Fruit fly (Drosophila melanogaster) whole organism, embryonic: Measurements from ENCODE around the gene Gel.
A peak's percentile ranks its signal among the peaks of the same experiment; 100 is the strongest.

Experiments used
- Ada2b ChIP-seq: fragments of 200-800 bp; sonication (Bioruptor generic); IDR thresholded peaks from 2 replicates; pipeline ENCODE4 v1.3.6; 2022; ENCODE audit warnings: missing biosample characterization, missing genetic modification characterization
- Asciz ChIP-seq: fragments of 200-800 bp; sonication (Bioruptor generic); optimal IDR thresholded peaks from 2 replicates; lab custom pipeline; 2017; ENCODE audit warnings: missing biosample characterization, mild to moderate bottlenecking, missing genetic modification characterization, missing genetic modification reagents
- Atf-2 ChIP-seq: fragments of 200-800 bp; sonication (Bioruptor generic); optimal IDR thresholded peaks from 2 replicates; lab custom pipeline; 2016; ENCODE audit warnings: missing biosample characterization, missing genetic modification characterization
- CG10462 ChIP-seq: fragments of 200-800 bp; sonication (Bioruptor generic); optimal IDR thresholded peaks from 2 replicates; lab custom pipeline; 2016; ENCODE audit warnings: missing biosample characterization, missing genetic modification characterization
- CG11085 ChIP-seq: fragments of 200-800 bp; sonication (Bioruptor generic); IDR thresholded peaks from 2 replicates; pipeline ENCODE4 v1.3.6; 2022; ENCODE audit warnings: missing biosample characterization, missing genetic modification characterization
- CG11560 ChIP-seq: fragments of 200-800 bp; sonication (Bioruptor generic); IDR thresholded peaks from 3 replicates; pipeline ENCODE4 v1.3.6; 2022; ENCODE audit warnings: missing biosample characterization, missing genetic modification characterization
- CG11696 ChIP-seq: fragments of 200-800 bp; sonication (Bioruptor generic); IDR thresholded peaks from 2 replicates; pipeline ENCODE4 v1.3.6; 2022; ENCODE audit warnings: missing biosample characterization, missing genetic modification characterization
- CG13296 ChIP-seq: fragments of 200-800 bp; sonication (Bioruptor generic); optimal IDR thresholded peaks from 3 replicates; lab custom pipeline; 2018; ENCODE audit warnings: missing biosample characterization, mild to moderate bottlenecking, missing genetic modification characterization
- CG14014 ChIP-seq: fragments of 200-800 bp; sonication (Bioruptor generic); IDR thresholded peaks from 2 replicates; pipeline ENCODE4 v1.3.6; 2022; ENCODE audit warnings: missing biosample characterization, missing genetic modification characterization
- CG15696 ChIP-seq: fragments of 200-800 bp; sonication (Bioruptor generic); optimal IDR thresholded peaks from 2 replicates; lab custom pipeline; 2019; ENCODE audit warnings: missing biosample characterization, mild to moderate bottlenecking, missing genetic modification characterization, moderate library complexity
- CG18764 ChIP-seq: fragments of 200-800 bp; sonication (Bioruptor generic); optimal IDR thresholded peaks from 3 replicates; lab custom pipeline; 2016; ENCODE audit warnings: missing biosample characterization, missing genetic modification characterization
- CG2116 ChIP-seq: fragments of 200-800 bp; sonication (Bioruptor generic); optimal IDR thresholded peaks from 3 replicates; lab custom pipeline; 2018; ENCODE audit warnings: missing biosample characterization, mild to moderate bottlenecking, missing genetic modification characterization
- CG4424 ChIP-seq: fragments of 200-800 bp; sonication (Bioruptor generic); optimal IDR thresholded peaks from 3 replicates; lab custom pipeline; 2016; ENCODE audit warnings: missing biosample characterization, missing genetic modification characterization
- CG4707 ChIP-seq: fragments of 200-800 bp; sonication (Bioruptor generic); optimal IDR thresholded peaks from 2 replicates; lab custom pipeline; 2018; ENCODE audit warnings: missing biosample characterization, mild to moderate bottlenecking, missing genetic modification characterization, moderate library complexity
- CG6791 ChIP-seq: fragments of 200-800 bp; sonication (Bioruptor generic); IDR thresholded peaks from 3 replicates; pipeline ENCODE4 v1.3.6; 2022; ENCODE audit warnings: missing biosample characterization, missing genetic modification characterization; ENCODE audit not compliant: partially characterized antibody
- CG7745 ChIP-seq: fragments of 200-800 bp; sonication (Bioruptor generic); optimal IDR thresholded peaks from 2 replicates; lab custom pipeline; 2018; ENCODE audit warnings: missing biosample characterization, mild to moderate bottlenecking, missing genetic modification characterization, moderate library complexity
- CG8765 ChIP-seq: fragments of 200-800 bp; sonication (Bioruptor generic); IDR thresholded peaks from 2 replicates; pipeline ENCODE4 v1.3.6; 2022; ENCODE audit warnings: missing biosample characterization, missing genetic modification characterization
- CG9609 ChIP-seq: fragments of 200-800 bp; sonication (Bioruptor generic); optimal IDR thresholded peaks from 3 replicates; lab custom pipeline; 2016; ENCODE audit warnings: missing biosample characterization, missing genetic modification characterization
- CG9797 ChIP-seq: fragments of 200-800 bp; sonication (Bioruptor generic); optimal IDR thresholded peaks from 3 replicates; lab custom pipeline; 2018; ENCODE audit warnings: missing biosample characterization, mild to moderate bottlenecking, missing genetic modification characterization
- CHES-1-like ChIP-seq: fragments of 200-800 bp; sonication (Bioruptor generic); optimal IDR thresholded peaks from 2 replicates; lab custom pipeline; 2016; ENCODE audit warnings: missing biosample characterization, missing genetic modification characterization
- D ChIP-seq, 2 experiments: fragments of 200-800 bp in 1 of 2; fragments of >200 bp in 1 of 2; sonication (Bioruptor generic) in 1 of 2; optimal IDR thresholded peaks; 2 replicates in 1 of 2; 3 replicates in 1 of 2; lab custom pipeline; 2017; ENCODE audit warnings: mild to moderate bottlenecking in 1 of 2, missing biosample characterization in 1 of 2, missing genetic modification characterization in 1 of 2, missing genetic modification reagents in 1 of 2
- Dip2 ChIP-seq: fragments of 200-800 bp; sonication (Bioruptor generic); IDR thresholded peaks from 2 replicates; pipeline ENCODE4 v1.3.6; 2022; ENCODE audit warnings: missing biosample characterization, missing genetic modification characterization
- Dll ChIP-seq: fragments of 200-800 bp; sonication (Bioruptor generic); IDR thresholded peaks from 4 replicates; pipeline ENCODE4 v1.3.6; 2022; ENCODE audit warnings: missing biosample characterization, missing genetic modification characterization; ENCODE audit not compliant: partially characterized antibody
- Dref ChIP-seq: fragments of 200-800 bp; sonication (Bioruptor generic); IDR thresholded peaks from 2 replicates; pipeline ENCODE4 v1.3.6; 2022; ENCODE audit warnings: missing biosample characterization, missing genetic modification characterization
- Elba2 ChIP-seq: fragments of 200-800 bp; sonication (Bioruptor generic); optimal IDR thresholded peaks from 3 replicates; lab custom pipeline; 2016; ENCODE audit warnings: missing biosample characterization, missing genetic modification characterization
- Neu2 ChIP-seq: fragments of 200-800 bp; sonication (Bioruptor generic); optimal IDR thresholded peaks from 3 replicates; lab custom pipeline; 2016; ENCODE audit warnings: missing biosample characterization, missing genetic modification characterization, borderline replicate concordance
- Rx ChIP-seq: fragments of 200-800 bp; sonication (Bioruptor generic); IDR thresholded peaks from 2 replicates; pipeline ENCODE4 v1.3.6; 2022; ENCODE audit warnings: missing biosample characterization, missing genetic modification characterization
- Scr ChIP-seq: fragments of 200-800 bp; sonication (Bioruptor generic); IDR thresholded peaks from 2 replicates; pipeline ENCODE4 v1.3.6; 2022; ENCODE audit warnings: missing biosample characterization, missing genetic modification characterization; ENCODE audit not compliant: partially characterized antibody
- Ssrp ChIP-seq: fragments of 200-800 bp; sonication (Bioruptor generic); optimal IDR thresholded peaks from 2 replicates; lab custom pipeline; 2018; ENCODE audit warnings: missing biosample characterization, mild to moderate bottlenecking, missing genetic modification characterization, moderate library complexity
- ac ChIP-seq: fragments of 200-800 bp; sonication (Bioruptor generic); optimal IDR thresholded peaks from 3 replicates; lab custom pipeline; 2017; ENCODE audit warnings: missing biosample characterization, mild to moderate bottlenecking, missing genetic modification characterization
- bcd ChIP-seq: fragments of 200-800 bp; sonication (Bioruptor generic); optimal IDR thresholded peaks from 2 replicates; lab custom pipeline; 2017; ENCODE audit warnings: missing biosample characterization, mild to moderate bottlenecking, missing genetic modification characterization
- ci ChIP-seq: fragments of 200-800 bp; sonication (Bioruptor generic); IDR thresholded peaks from 3 replicates; pipeline ENCODE4 v1.3.6; 2022; ENCODE audit warnings: missing biosample characterization, missing genetic modification characterization
- crc ChIP-seq: fragments of 200-800 bp; sonication (Bioruptor generic); optimal IDR thresholded peaks from 2 replicates; lab custom pipeline; 2016; ENCODE audit warnings: missing biosample characterization, missing genetic modification characterization
- dan ChIP-seq: fragments of 200-800 bp; sonication (Bioruptor generic); IDR thresholded peaks from 2 replicates; pipeline ENCODE4 v1.3.6; 2022; ENCODE audit warnings: missing biosample characterization, missing genetic modification characterization
- dpn ChIP-seq, 2 experiments: fragments of 200-800 bp; sonication (Bioruptor generic); optimal IDR thresholded peaks; 3 replicates each; lab custom pipeline; 2016; ENCODE audit warnings: missing biosample characterization in 2 of 2, missing genetic modification characterization in 2 of 2
- ewg ChIP-seq: fragments of 200-800 bp; sonication (Bioruptor generic); optimal IDR thresholded peaks from 3 replicates; lab custom pipeline; 2017; ENCODE audit warnings: mild to moderate bottlenecking, missing biosample characterization, missing genetic modification reagents, missing genetic modification characterization
- grau ChIP-seq: fragments of 200-800 bp; optimal IDR thresholded peaks from 3 replicates; lab custom pipeline; 2019; ENCODE audit warnings: missing biosample characterization, mild to moderate bottlenecking, missing genetic modification characterization, moderate library complexity
- h ChIP-seq: fragments of >200 bp; optimal IDR thresholded peaks from 2 replicates; lab custom pipeline; 2017
- her ChIP-seq: fragments of 200-800 bp; sonication (Bioruptor generic); optimal IDR thresholded peaks from 2 replicates; lab custom pipeline; 2016; ENCODE audit warnings: missing biosample characterization, missing genetic modification characterization
- kni ChIP-seq: fragments of 200-800 bp; sonication (Bioruptor generic); optimal IDR thresholded peaks from 3 replicates; lab custom pipeline; 2017; ENCODE audit warnings: mild to moderate bottlenecking, missing biosample characterization, missing genetic modification reagents, missing genetic modification characterization
- maf-S ChIP-seq: fragments of 200-800 bp; sonication (Bioruptor generic); optimal IDR thresholded peaks from 2 replicates; lab custom pipeline; 2016; ENCODE audit warnings: missing biosample characterization, missing genetic modification characterization
- mam ChIP-seq: fragments of 200-800 bp; sonication (Bioruptor generic); optimal IDR thresholded peaks from 3 replicates; lab custom pipeline; 2016; ENCODE audit warnings: missing biosample characterization, missing genetic modification characterization
- mld ChIP-seq: fragments of 200-800 bp; sonication (Bioruptor generic); IDR thresholded peaks from 3 replicates; pipeline ENCODE4 v1.3.6; 2022; ENCODE audit warnings: missing biosample characterization, missing genetic modification characterization; ENCODE audit not compliant: partially characterized antibody
- nau ChIP-seq: fragments of 200-800 bp; sonication (Bioruptor generic); optimal IDR thresholded peaks from 3 replicates; lab custom pipeline; 2017; ENCODE audit warnings: missing biosample characterization, mild to moderate bottlenecking, missing genetic modification characterization, missing genetic modification reagents
- pita ChIP-seq: fragments of 200-800 bp; sonication (Bioruptor generic); optimal IDR thresholded peaks from 2 replicates; lab custom pipeline; 2017; ENCODE audit warnings: missing biosample characterization, mild to moderate bottlenecking, missing genetic modification characterization
- ro ChIP-seq: fragments of 200-800 bp; sonication (Bioruptor generic); IDR thresholded peaks from 2 replicates; pipeline ENCODE4 v1.3.6; 2022; ENCODE audit warnings: missing biosample characterization, missing genetic modification characterization
- run ChIP-seq: fragments of 200-800 bp; sonication (Bioruptor generic); optimal IDR thresholded peaks from 3 replicates; lab custom pipeline; 2018; ENCODE audit warnings: missing biosample characterization, mild to moderate bottlenecking, missing genetic modification characterization
- sna ChIP-seq: fragments of 200-800 bp; sonication (Bioruptor generic); IDR thresholded peaks from 2 replicates; pipeline ENCODE4 v1.3.6; 2022; ENCODE audit warnings: missing biosample characterization, missing genetic modification characterization; ENCODE audit not compliant: partially characterized antibody
- tup ChIP-seq: fragments of 200-800 bp; sonication (Bioruptor generic); optimal IDR thresholded peaks from 2 replicates; lab custom pipeline; 2016; ENCODE audit warnings: missing biosample characterization, mild to moderate bottlenecking, missing genetic modification characterization, moderate library complexity
- twi ChIP-seq: fragments of 200-800 bp; optimal IDR thresholded peaks from 2 replicates; lab custom pipeline; 2019; ENCODE audit warnings: missing biosample characterization, mild to moderate bottlenecking, missing genetic modification characterization, moderate library complexity
- vfl ChIP-seq: fragments of 200-800 bp; sonication (Bioruptor generic); optimal IDR thresholded peaks from 2 replicates; lab custom pipeline; 2016; ENCODE audit warnings: missing biosample characterization, missing genetic modification characterization

Gene Gel

dm6 chr3R:4197055-4197454 is 38.0 kb upstream of the Gel start, which contains the start of gene beta-Man (continued):
- no peak for TF ChIP-seq CG15696
- TF ChIP-seq kni (GFP tag; lab: Kevin White, UChicago) = no peak
- TF ChIP-seq crc (GFP tag; lab: Kevin White, UChicago) = no peak
- TF ChIP-seq Elba2 = no peak
- peak; percentile 34 for TF ChIP-seq Scr (GFP tag; lab: Robert Waterston, UW)
- no peak for TF ChIP-seq run (tag; lab: Kevin White, UChicago)
- no peak for TF ChIP-seq ci
- TF ChIP-seq ac = no peak
- no peak for TF ChIP-seq dan (GFP tag; lab: Robert Waterston, UW)
- peak; percentile 98 for TF ChIP-seq her
- TF ChIP-seq Dip2 = no peak
- TF ChIP-seq Neu2 = no peak
- peak; percentile 57 for TF ChIP-seq Dref (GFP tag; lab: Robert Waterston, UW)
- no peak for TF ChIP-seq CG11560 (tag; lab: Robert Waterston, UW)
- TF ChIP-seq D (optimal IDR thresholded peaks at IDR 0.05; lab: Kevin White, UChicago) = no peak
- no peak for TF ChIP-seq D (GFP tag; optimal IDR thresholded peaks at IDR 0.05; lab: Kevin White, UChicago)
- TF ChIP-seq CG14014 = no peak
- TF ChIP-seq CG10462 (GFP tag; lab: Kevin White, UChicago) = no peak
- no peak for TF ChIP-seq twi (tag; lab: Kevin White, UChicago)
- TF ChIP-seq mld = peak; percentile 52; the same call in 1 of the 3 replicates
- no peak for TF ChIP-seq CG9609 (GFP tag; lab: Kevin White, UChicago)
- no peak for TF ChIP-seq ewg (GFP tag; lab: Kevin White, UChicago)
- TF ChIP-seq CG6791 (GFP tag; lab: Robert Waterston, UW) = peak; percentile 61; the same call in 2 of the 3 replicates
- no peak for TF ChIP-seq CG4707 (GFP tag; lab: Kevin White, UChicago)
- TF ChIP-seq grau (tag; lab: Kevin White, UChicago) = no peak
- TF ChIP-seq Dll = peak; percentile 49; the same call in 1 of the 4 replicates
- TF ChIP-seq vfl (GFP tag; lab: Kevin White, UChicago) = no peak
- no peak for TF ChIP-seq CG8765 (GFP tag; lab: Robert Waterston, UW)
- TF ChIP-seq CG7745 (tag; lab: Kevin White, UChicago) = no peak
- TF ChIP-seq Atf-2 (GFP tag; lab: Kevin White, UChicago) = no peak
- no peak for TF ChIP-seq Ada2b (GFP tag; lab: Robert Waterston, UW)
- TF ChIP-seq Ssrp (tag; lab: Kevin White, UChicago) = no peak
- TF ChIP-seq dpn (GFP tag; optimal IDR thresholded peaks at IDR 0.05; lab: Kevin White, UChicago) = no peak
- TF ChIP-seq CHES-1-like (GFP tag; lab: Kevin White, UChicago) = no peak
- no peak for TF ChIP-seq pita (GFP tag; lab: Kevin White, UChicago)
- no peak for TF ChIP-seq ro (GFP tag; lab: Robert Waterston, UW)
- TF ChIP-seq CG4424 (GFP tag; lab: Kevin White, UChicago) = no peak
- no peak for TF ChIP-seq Rx (GFP tag; lab: Robert Waterston, UW)
- TF ChIP-seq nau (GFP tag; lab: Kevin White, UChicago) = no peak
- no peak for TF ChIP-seq mam (GFP tag; lab: Kevin White, UChicago)
- no peak for TF ChIP-seq h (lab: Kevin White, UChicago)
- no peak for TF ChIP-seq maf-S (GFP tag; lab: Kevin White, UChicago)
- TF ChIP-seq Asciz = no peak
- TF ChIP-seq tup (GFP tag; lab: Kevin White, UChicago) = no peak
- no peak for TF ChIP-seq CG18764
- TF ChIP-seq CG11085 (GFP tag; lab: Robert Waterston, UW) = no peak
- no peak for TF ChIP-seq CG11696 (GFP tag; lab: Robert Waterston, UW)
- TF ChIP-seq CG9797 (GFP tag; lab: Kevin White, UChicago) = peak; percentile 9
- no peak for TF ChIP-seq bcd (GFP tag; lab: Kevin White, UChicago)
- TF ChIP-seq CG13296 = no peak
- TF ChIP-seq CG2116 (GFP tag; lab: Kevin White, UChicago) = peak; percentile 12
- no peak for TF ChIP-seq sna (GFP tag; lab: Robert Waterston, UW)
